Worm (Caenorhabditis elegans) whole organism, midembryonic: ENCODE data around the gene chtl-1.

ENCODE experiments used
- T22C8.4 ChIP-seq: fragments of 200-800 bp; sonication (Bioruptor generic); IDR thresholded peaks from 2 replicates; pipeline ENCODE4 v1.3.6; 2022; ENCODE audit warnings: missing genetic modification characterization, missing compliant biosample characterization
- cog-1 ChIP-seq: sonication (generic microtip); optimal IDR thresholded peaks from 2 replicates; lab custom pipeline; 2016; ENCODE audit warnings: missing genetic modification characterization, missing compliant biosample characterization
- flt-1 ChIP-seq: fragments of 200-800 bp; sonication (Bioruptor generic); IDR thresholded peaks from 2 replicates; pipeline ENCODE4 v1.3.6; 2022; ENCODE audit warnings: missing genetic modification characterization, missing compliant biosample characterization
- klf-2 ChIP-seq: fragments of 200-800 bp; sonication (Bioruptor generic); conservative IDR thresholded peaks from 2 replicates; pipeline ENCODE4 v1.3.6; 2022; ENCODE audit warnings: missing genetic modification reagents, missing genetic modification characterization, missing compliant biosample characterization
- med-1 ChIP-seq: sonication (generic microtip); optimal IDR thresholded peaks from 2 replicates; lab custom pipeline; 2017; ENCODE audit warnings: missing genetic modification characterization, mild to moderate bottlenecking, missing compliant biosample characterization, antibody characterized with exemption, missing genetic modification reagents; ENCODE audit not compliant: insufficient read depth
- ref-1 ChIP-seq: fragments of 200-800 bp; sonication (Bioruptor generic); conservative IDR thresholded peaks from 2 replicates; pipeline ENCODE4 v1.3.6; 2022; ENCODE audit warnings: missing genetic modification reagents, missing genetic modification characterization, missing compliant biosample characterization
- tab-1 ChIP-seq: fragments of 200-800 bp; sonication (Bioruptor generic); IDR thresholded peaks from 2 replicates; pipeline ENCODE4 v1.3.6; 2022; ENCODE audit warnings: missing genetic modification characterization, missing compliant biosample characterization
- ztf-23 ChIP-seq: fragments of 200-800 bp; sonication (Bioruptor generic); IDR thresholded peaks from 2 replicates; pipeline ENCODE4 v1.3.6; 2022; ENCODE audit warnings: missing genetic modification reagents, missing genetic modification characterization, missing compliant biosample characterization
- ztf-29 ChIP-seq: fragments of 200-800 bp; sonication (Bioruptor generic); IDR thresholded peaks from 2 replicates; pipeline ENCODE4 v1.3.6; 2022; ENCODE audit warnings: missing genetic modification reagents, missing genetic modification characterization, missing compliant biosample characterization

DNA sequence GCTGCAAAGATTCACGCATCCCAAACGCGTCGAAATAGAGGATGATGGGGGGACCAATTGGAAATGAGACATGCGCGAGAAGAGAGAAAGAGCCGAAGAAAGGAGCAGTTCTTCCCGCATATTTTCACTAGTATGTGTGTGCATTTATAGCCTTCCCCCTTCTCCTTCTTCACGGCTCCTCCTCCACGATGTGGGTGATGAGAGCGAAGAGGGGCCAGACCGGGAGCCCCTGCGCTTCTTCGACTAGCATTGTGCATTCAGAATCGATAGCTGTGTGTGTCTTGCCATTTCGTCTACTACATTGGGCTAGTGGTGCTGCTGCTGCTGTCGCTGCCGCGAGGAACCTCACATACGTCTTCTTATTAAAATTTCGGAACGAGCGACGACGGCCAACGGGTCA is 4.1 kb upstream of the chtl-1 start, which contains the start of gene jkk-1:
- no peak for TF ChIP-seq tab-1 (GFP tag; lab: Robert Waterston, UW)
- peak; percentile 17 for TF ChIP-seq cog-1 (tag; lab: Kevin White, UChicago)
- no peak for TF ChIP-seq ztf-29
- TF ChIP-seq klf-2, result no peak
- TF ChIP-seq flt-1 (GFP tag; lab: Robert Waterston, UW), result no peak
- no peak for TF ChIP-seq ztf-23 (GFP tag; lab: Robert Waterston, UW)
- no peak for TF ChIP-seq T22C8.4
- TF ChIP-seq med-1 (GFP tag; lab: Kevin White, UChicago), result no peak
- no peak for TF ChIP-seq ref-1 (GFP tag; lab: Robert Waterston, UW)
